Fruit fly (Drosophila melanogaster) whole organism, prepupa: ENCODE data around the gene CG6310.

Experiments used
- Blimp-1 ChIP-seq: fragments of 200-800 bp; sonication (Bioruptor generic); optimal IDR thresholded peaks from 3 replicates; lab custom pipeline; 2017; ENCODE audit warnings: missing biosample characterization, missing genetic modification characterization, mild to moderate bottlenecking, moderate library complexity, missing genetic modification reagents
- CG10631 ChIP-seq: fragments of 200-800 bp; sonication (Bioruptor generic); optimal IDR thresholded peaks from 2 replicates; lab custom pipeline; 2016; ENCODE audit warnings: missing biosample characterization, missing genetic modification characterization
- CG10669 ChIP-seq: fragments of 200-800 bp; sonication (Bioruptor generic); optimal IDR thresholded peaks from 3 replicates; lab custom pipeline; 2018; ENCODE audit warnings: missing biosample characterization, mild to moderate bottlenecking, missing genetic modification characterization, moderate library complexity
- CG11294 ChIP-seq: fragments of 200-800 bp; sonication (Bioruptor generic); IDR thresholded peaks from 2 replicates; pipeline ENCODE4 v1.3.6; 2022; ENCODE audit warnings: missing biosample characterization, missing genetic modification characterization
- CG11902 ChIP-seq: fragments of 200-800 bp; sonication (Bioruptor generic); optimal IDR thresholded peaks from 3 replicates; lab custom pipeline; 2016; ENCODE audit warnings: missing biosample characterization, missing genetic modification characterization
- CG15336 ChIP-seq: fragments of 200-800 bp; sonication (Bioruptor generic); IDR thresholded peaks from 2 replicates; pipeline ENCODE4 v1.3.6; 2022; ENCODE audit warnings: missing biosample characterization, missing genetic modification characterization
- CG1621 ChIP-seq: fragments of 200-800 bp; sonication (Bioruptor generic); optimal IDR thresholded peaks from 3 replicates; lab custom pipeline; 2018; ENCODE audit warnings: missing biosample characterization, mild to moderate bottlenecking, missing genetic modification characterization
- CG16779 ChIP-seq: fragments of 200-800 bp; sonication (Bioruptor generic); optimal IDR thresholded peaks from 3 replicates; lab custom pipeline; 2017; ENCODE audit warnings: missing biosample characterization, mild to moderate bottlenecking, missing genetic modification characterization
- CG31627 ChIP-seq: fragments of 200-800 bp; sonication (Bioruptor generic); optimal IDR thresholded peaks from 3 replicates; lab custom pipeline; 2016; ENCODE audit warnings: missing biosample characterization, missing genetic modification characterization
- CG32006 ChIP-seq: fragments of 200-800 bp; sonication (Bioruptor generic); optimal IDR thresholded peaks from 3 replicates; lab custom pipeline; 2017; ENCODE audit warnings: missing biosample characterization, mild to moderate bottlenecking, missing genetic modification characterization
- CG34406 ChIP-seq: fragments of 200-800 bp; sonication (Bioruptor generic); optimal IDR thresholded peaks from 3 replicates; lab custom pipeline; 2016; ENCODE audit warnings: missing biosample characterization, missing genetic modification characterization
- CG3919 ChIP-seq: fragments of 200-800 bp; sonication (Bioruptor generic); optimal IDR thresholded peaks from 3 replicates; lab custom pipeline; 2016; ENCODE audit warnings: missing biosample characterization, missing genetic modification characterization
- CG6163 ChIP-seq: fragments of 200-800 bp; sonication (Bioruptor generic); IDR thresholded peaks from 3 replicates; pipeline ENCODE4 v1.3.6; 2022; ENCODE audit warnings: missing biosample characterization, missing genetic modification characterization
- CG6276 ChIP-seq: fragments of 200-800 bp; sonication (Bioruptor generic); optimal IDR thresholded peaks from 2 replicates; lab custom pipeline; 2017; ENCODE audit warnings: missing biosample characterization, mild to moderate bottlenecking, missing genetic modification characterization
- CG6792 ChIP-seq: fragments of 200-800 bp; sonication (Bioruptor generic); optimal IDR thresholded peaks from 3 replicates; lab custom pipeline; 2016; ENCODE audit warnings: missing biosample characterization, missing genetic modification characterization
- CG6808 ChIP-seq: fragments of 200-800 bp; sonication (Bioruptor generic); optimal IDR thresholded peaks from 3 replicates; lab custom pipeline; 2017; ENCODE audit warnings: missing biosample characterization, missing genetic modification characterization, mild to moderate bottlenecking, moderate library complexity, missing genetic modification reagents
- CG8119 ChIP-seq: fragments of 200-800 bp; sonication (Bioruptor generic); IDR thresholded peaks from 3 replicates; pipeline ENCODE4 v1.3.6; 2022; ENCODE audit warnings: missing biosample characterization, missing genetic modification characterization
- CG8632 ChIP-seq: fragments of 200-800 bp; sonication (Bioruptor generic); optimal IDR thresholded peaks from 3 replicates; lab custom pipeline; 2016; ENCODE audit warnings: missing biosample characterization, missing genetic modification characterization
- Eip75B ChIP-seq: fragments of 200-800 bp; sonication (Bioruptor generic); optimal IDR thresholded peaks from 3 replicates; lab custom pipeline; 2016; ENCODE audit warnings: missing biosample characterization, missing genetic modification characterization
- Eip78C ChIP-seq: fragments of 200-800 bp; sonication (Bioruptor generic); peaks from one replicate; lab custom pipeline; 2016; ENCODE audit warnings: missing biosample characterization, missing genetic modification characterization
- Eip93F ChIP-seq: fragments of 200-800 bp; sonication (Bioruptor generic); optimal IDR thresholded peaks from 2 replicates; lab custom pipeline; 2016; ENCODE audit warnings: missing biosample characterization, mild to moderate bottlenecking, missing genetic modification characterization
- Ets21C ChIP-seq: fragments of 200-800 bp; sonication (Bioruptor generic); optimal IDR thresholded peaks from 3 replicates; lab custom pipeline; 2016; ENCODE audit warnings: missing biosample characterization, missing genetic modification characterization
- Ets96B ChIP-seq: fragments of 200-800 bp; optimal IDR thresholded peaks from 2 replicates; lab custom pipeline; 2019; ENCODE audit warnings: missing biosample characterization, mild to moderate bottlenecking, missing genetic modification characterization, moderate library complexity
- Gug ChIP-seq: fragments of 200-800 bp; sonication (Bioruptor generic); IDR thresholded peaks from 2 replicates; pipeline ENCODE4 v1.3.6; 2022; ENCODE audit warnings: missing biosample characterization, missing genetic modification characterization
- Hr39 ChIP-seq: fragments of 200-800 bp; sonication (Bioruptor generic); optimal IDR thresholded peaks from 2 replicates; lab custom pipeline; 2016; ENCODE audit warnings: missing biosample characterization, missing genetic modification characterization
- Hr4 ChIP-seq: fragments of 200-800 bp; sonication (Bioruptor generic); optimal IDR thresholded peaks from 3 replicates; lab custom pipeline; 2016; ENCODE audit warnings: missing biosample characterization, missing genetic modification characterization
- Lpt ChIP-seq: fragments of 200-800 bp; sonication (Bioruptor generic); optimal IDR thresholded peaks from 3 replicates; lab custom pipeline; 2016; ENCODE audit warnings: missing biosample characterization, missing genetic modification characterization
- Met ChIP-seq: fragments of 200-800 bp; sonication (Bioruptor generic); optimal IDR thresholded peaks from 3 replicates; lab custom pipeline; 2016; ENCODE audit warnings: missing biosample characterization, missing genetic modification characterization
- OdsH ChIP-seq: fragments of 200-800 bp; sonication (Bioruptor generic); optimal IDR thresholded peaks from 3 replicates; lab custom pipeline; 2016; ENCODE audit warnings: missing biosample characterization, missing genetic modification characterization
- Smox ChIP-seq: fragments of 200-800 bp; sonication (Bioruptor generic); optimal IDR thresholded peaks from 3 replicates; lab custom pipeline; 2016; ENCODE audit warnings: missing biosample characterization, missing genetic modification characterization
- Sox15 ChIP-seq: fragments of 200-800 bp; sonication (Bioruptor generic); optimal IDR thresholded peaks from 3 replicates; lab custom pipeline; 2016; ENCODE audit warnings: missing biosample characterization, missing genetic modification characterization
- achi ChIP-seq: fragments of 200-800 bp; sonication (Bioruptor generic); optimal IDR thresholded peaks from 3 replicates; lab custom pipeline; 2016; ENCODE audit warnings: missing biosample characterization, missing genetic modification characterization
- acj6 ChIP-seq: fragments of 200-800 bp; sonication (Bioruptor generic); optimal IDR thresholded peaks from 3 replicates; lab custom pipeline; 2016; ENCODE audit warnings: missing biosample characterization, missing genetic modification characterization
- cyc ChIP-seq: fragments of 200-800 bp; sonication (Bioruptor generic); optimal IDR thresholded peaks from 3 replicates; lab custom pipeline; 2016; ENCODE audit warnings: missing biosample characterization, missing genetic modification characterization
- dac ChIP-seq: fragments of 200-800 bp; sonication (Bioruptor generic); optimal IDR thresholded peaks from 2 replicates; lab custom pipeline; 2017; ENCODE audit warnings: missing biosample characterization, mild to moderate bottlenecking, missing genetic modification characterization
- dsx ChIP-seq: fragments of 200-800 bp; optimal IDR thresholded peaks from 3 replicates; lab custom pipeline; 2019; ENCODE audit warnings: missing biosample characterization, mild to moderate bottlenecking, missing genetic modification characterization, moderate library complexity; ENCODE audit not compliant: poor library complexity, severe bottlenecking
- eg ChIP-seq: fragments of 200-800 bp; sonication (Bioruptor generic); IDR thresholded peaks from 3 replicates; pipeline ENCODE4 v1.3.6; 2022; ENCODE audit warnings: missing biosample characterization, missing genetic modification characterization
- esn ChIP-seq: fragments of 200-800 bp; sonication (Bioruptor generic); optimal IDR thresholded peaks from 2 replicates; lab custom pipeline; 2016; ENCODE audit warnings: missing biosample characterization, mild to moderate bottlenecking, missing genetic modification characterization, moderate library complexity
- fd59A ChIP-seq: fragments of 200-800 bp; sonication (Bioruptor generic); optimal IDR thresholded peaks from 2 replicates; lab custom pipeline; 2017; ENCODE audit warnings: missing biosample characterization, mild to moderate bottlenecking, missing genetic modification characterization, missing genetic modification reagents
- fd85E ChIP-seq: fragments of 200-800 bp; sonication (Bioruptor generic); optimal IDR thresholded peaks from 3 replicates; lab custom pipeline; 2016; ENCODE audit warnings: missing biosample characterization, missing genetic modification characterization
- lz ChIP-seq: fragments of 200-800 bp; sonication (Bioruptor generic); optimal IDR thresholded peaks from 3 replicates; lab custom pipeline; 2016; ENCODE audit warnings: missing biosample characterization, missing genetic modification characterization
- net ChIP-seq: fragments of 200-800 bp; sonication (Bioruptor generic); optimal IDR thresholded peaks from 3 replicates; lab custom pipeline; 2016; ENCODE audit warnings: missing biosample characterization, missing genetic modification characterization
- pdm3 ChIP-seq: fragments of 200-800 bp; sonication (Bioruptor generic); optimal IDR thresholded peaks from 3 replicates; lab custom pipeline; 2016; ENCODE audit warnings: missing biosample characterization, missing genetic modification characterization
- salr ChIP-seq, 2 experiments: fragments of 200-800 bp; sonication (Bioruptor generic); optimal IDR thresholded peaks; 3 replicates each; lab custom pipeline; 2016 to 2018; ENCODE audit warnings: missing biosample characterization in 2 of 2, missing genetic modification characterization in 2 of 2, mild to moderate bottlenecking in 1 of 2
- spab ChIP-seq: fragments of 200-800 bp; sonication (Bioruptor generic); optimal IDR thresholded peaks from 2 replicates; lab custom pipeline; 2017; ENCODE audit warnings: missing biosample characterization, mild to moderate bottlenecking, missing genetic modification characterization, missing genetic modification reagents
- ss ChIP-seq, 2 experiments: fragments of 200-800 bp; sonication (Bioruptor generic); optimal IDR thresholded peaks; 2 replicates in 1 of 2; 3 replicates in 1 of 2; lab custom pipeline; 2017 to 2018; ENCODE audit warnings: mild to moderate bottlenecking in 2 of 2, missing biosample characterization in 2 of 2, missing genetic modification characterization in 2 of 2, moderate library complexity in 1 of 2
- topi ChIP-seq: fragments of 200-800 bp; sonication (Bioruptor generic); optimal IDR thresholded peaks from 3 replicates; lab custom pipeline; 2016; ENCODE audit warnings: missing biosample characterization, missing genetic modification characterization
- vri ChIP-seq: fragments of 200-800 bp; sonication (Bioruptor generic); optimal IDR thresholded peaks from 3 replicates; lab custom pipeline; 2016; ENCODE audit warnings: missing biosample characterization, mild to moderate bottlenecking, missing genetic modification characterization

The CG6310 gene

dm6 chr3L:11069764-11070163, at the start of gene CG6310:
Gene CG6310 (minus strand): TSS chr3L:11069864.
- peak; percentile 0 for TF ChIP-seq esn (GFP tag; lab: Kevin White, UChicago)
- 0 out of 3 replicates have a peak, but pooled peaks have one; percentile 8 for TF ChIP-seq eg (GFP tag; lab: Robert Waterston, UW)
- TF ChIP-seq CG32006 (GFP tag; lab: Kevin White, UChicago) = no peak

DNA sequence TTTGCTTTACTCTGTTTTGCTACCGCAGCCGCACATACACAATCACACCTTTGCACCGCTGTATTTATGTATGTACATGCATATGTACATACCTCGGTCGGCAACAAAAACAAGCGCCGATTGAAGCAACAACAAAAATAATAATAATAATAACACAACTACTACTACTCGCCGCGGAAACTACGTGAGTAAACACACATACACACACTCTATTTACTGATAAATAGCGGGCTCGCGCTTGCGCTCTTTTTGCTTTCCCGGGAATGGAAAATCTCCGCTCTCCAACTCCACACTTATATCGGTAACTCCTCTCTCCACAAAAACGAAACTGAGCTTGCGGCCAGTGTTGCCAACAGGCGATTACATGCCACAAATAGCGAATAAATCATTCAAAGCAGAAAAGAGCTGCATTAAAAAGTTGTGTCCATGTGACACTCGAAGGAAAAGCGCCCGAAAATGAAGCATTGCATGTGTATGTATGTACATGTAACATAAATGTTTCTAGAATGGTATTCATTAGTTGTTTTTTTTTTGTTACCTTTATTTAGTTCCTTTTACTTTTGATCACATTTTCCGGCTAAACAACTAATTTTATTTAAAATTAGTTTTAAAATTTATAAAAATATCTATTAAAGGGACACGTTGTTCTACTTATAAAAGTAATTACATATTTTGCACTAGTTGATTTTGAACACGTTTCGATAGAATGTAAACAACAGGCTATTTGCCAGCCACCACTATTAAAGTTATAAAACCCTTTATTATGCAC, 49.1 kb upstream of the CG6310 start:
- peak; percentile 54 for TF ChIP-seq CG1621 (tag; lab: Kevin White, UChicago)
- peak in 1 of 2 experiments; percentile 23 for TF ChIP-seq salr (GFP tag; optimal IDR thresholded peaks at IDR 0.05; lab: Kevin White, UChicago)
- TF ChIP-seq acj6 = no peak
- no peak for TF ChIP-seq Sox15 (GFP tag; lab: Kevin White, UChicago)
- TF ChIP-seq CG10631 (GFP tag; lab: Kevin White, UChicago) = peak; percentile 23
- TF ChIP-seq CG6276 (GFP tag; lab: Kevin White, UChicago) = peak; percentile 51
- TF ChIP-seq CG11902 (GFP tag; lab: Kevin White, UChicago) = no peak
- TF ChIP-seq Hr4 (GFP tag; lab: Kevin White, UChicago) = peak; percentile 8
- TF ChIP-seq Eip78C (GFP tag; lab: Kevin White, UChicago) = peak; percentile 75
- no peak for TF ChIP-seq Ets21C (GFP tag; lab: Kevin White, UChicago)
- TF ChIP-seq Met = no peak
- peak; percentile 6 for TF ChIP-seq topi
- TF ChIP-seq OdsH (GFP tag; lab: Kevin White, UChicago) = peak; percentile 16
- no peak for TF ChIP-seq CG11294 (GFP tag; lab: Robert Waterston, UW)
- no peak for TF ChIP-seq lz (GFP tag; lab: Kevin White, UChicago)
- no peak for TF ChIP-seq cyc (GFP tag; lab: Kevin White, UChicago)
- no peak for TF ChIP-seq Eip75B (GFP tag; lab: Kevin White, UChicago)
- TF ChIP-seq CG32006 (GFP tag; lab: Kevin White, UChicago) = peak; percentile 60
- TF ChIP-seq achi = peak; percentile 15
- peak; percentile 72 for TF ChIP-seq CG8119 (GFP tag; lab: Robert Waterston, UW)
- peak; percentile 60 for TF ChIP-seq CG15336 (GFP tag; lab: Robert Waterston, UW)
- no peak for TF ChIP-seq CG31627 (GFP tag; lab: Kevin White, UChicago)
- peak; percentile 19 for TF ChIP-seq Lpt (GFP tag; lab: Kevin White, UChicago)
- TF ChIP-seq Eip93F (GFP tag; lab: Kevin White, UChicago) = no peak
- TF ChIP-seq Hr39 (GFP tag; lab: Kevin White, UChicago) = no peak
- peak; percentile 44 for TF ChIP-seq CG6808 (GFP tag; lab: Kevin White, UChicago)
- peak; percentile 61 to 70 for TF ChIP-seq ss (GFP tag; optimal IDR thresholded peaks at IDR 0.05; lab: Kevin White, UChicago)
- peak; percentile 6 for TF ChIP-seq dsx (GFP tag; lab: Kevin White, UChicago)
- no peak for TF ChIP-seq CG6792 (GFP tag; lab: Kevin White, UChicago)
- TF ChIP-seq fd85E = no peak
- TF ChIP-seq CG3919 (GFP tag; lab: Kevin White, UChicago) = no peak
- no peak for TF ChIP-seq CG34406 (GFP tag; lab: Kevin White, UChicago)
- no peak for TF ChIP-seq Ets96B (tag; lab: Kevin White, UChicago)
- no peak for TF ChIP-seq net (GFP tag; lab: Kevin White, UChicago)
- TF ChIP-seq CG16779 (tag; lab: Kevin White, UChicago) = peak; percentile 63
- TF ChIP-seq pdm3 = no peak
- no peak for TF ChIP-seq Smox (GFP tag; lab: Kevin White, UChicago)
- TF ChIP-seq vri (GFP tag; lab: Kevin White, UChicago) = peak; percentile 37
- peak; percentile 53; the same call in 2 of the 3 replicates for TF ChIP-seq eg (GFP tag; lab: Robert Waterston, UW)
- TF ChIP-seq CG10669 = no peak
- TF ChIP-seq Blimp-1 (GFP tag; lab: Kevin White, UChicago) = no peak
- TF ChIP-seq CG6163 (GFP tag; lab: Robert Waterston, UW) = peak; percentile 56; the same call in 1 of the 3 replicates
- peak; percentile 4 for TF ChIP-seq CG8632 (GFP tag; lab: Kevin White, UChicago)
- no peak; the same call in 1 of the 2 replicates for TF ChIP-seq Gug (GFP tag; lab: Robert Waterston, UW)
- no peak for TF ChIP-seq dac (GFP tag; lab: Kevin White, UChicago)
- no peak for TF ChIP-seq spab (GFP tag; lab: Kevin White, UChicago)
- TF ChIP-seq fd59A (GFP tag; lab: Kevin White, UChicago) = no peak
